Worm (Caenorhabditis elegans) whole organism, L4 larva: ENCODE measurements around the gene mthf-1.
A peak's percentile ranks its signal among the peaks of the same experiment; 100 is the strongest.

Experiments used
- F10B5.3 ChIP-seq: sonication (generic microtip); optimal IDR thresholded peaks from 2 replicates; lab custom pipeline; 2016; ENCODE audit warnings: mild to moderate bottlenecking, missing genetic modification characterization, missing compliant biosample characterization
- T26A8.4 ChIP-seq: fragments of 200-800 bp; sonication (Bioruptor generic); IDR thresholded peaks from 2 replicates; pipeline ENCODE4 v1.3.6; 2022; ENCODE audit warnings: missing genetic modification characterization, missing compliant biosample characterization
- Y105C5A.15 ChIP-seq: fragments of 200-800 bp; sonication (Bioruptor generic); IDR thresholded peaks from 2 replicates; pipeline ENCODE4 v1.3.6; 2022; ENCODE audit warnings: missing genetic modification characterization, missing compliant biosample characterization
- ZK337.2 ChIP-seq: fragments of 200-800 bp; sonication (Bioruptor generic); IDR thresholded peaks from 2 replicates; pipeline ENCODE4 v1.3.6; 2022; ENCODE audit warnings: missing genetic modification reagents, missing genetic modification characterization, missing compliant biosample characterization
- aha-1 ChIP-seq: fragments of 150-350 bp; peaks from one replicate; lab custom pipeline; 2014; ENCODE audit warnings: missing biosample characterization, missing genetic modification characterization
- arid-1 ChIP-seq: fragments of 200-800 bp; sonication (Bioruptor generic); conservative IDR thresholded peaks from 2 replicates; pipeline ENCODE4 v1.3.6; 2022; ENCODE audit warnings: missing genetic modification reagents, missing genetic modification characterization, missing compliant biosample characterization
- attf-4 ChIP-seq: sonication (generic microtip); optimal IDR thresholded peaks from 3 replicates; lab custom pipeline; 2017; ENCODE audit warnings: missing biosample characterization, missing genetic modification characterization
- ctbp-1 ChIP-seq: fragments of 200-800 bp; sonication (Bioruptor generic); IDR thresholded peaks from 2 replicates; pipeline ENCODE4 v1.3.6; 2022; ENCODE audit warnings: missing genetic modification reagents, missing genetic modification characterization, missing compliant biosample characterization
- daf-12 ChIP-seq: fragments of 150-350 bp; optimal IDR thresholded peaks from 2 replicates; lab custom pipeline; 2014; ENCODE audit warnings: missing biosample characterization, missing genetic modification reagents, missing genetic modification characterization
- daf-16 ChIP-seq, 3 experiments: sonication (generic microtip); optimal IDR thresholded peaks; 2 replicates each; lab custom pipeline; 2016 to 2017; ENCODE audit warnings: missing genetic modification characterization in 3 of 3, missing genetic modification reagents in 3 of 3, mild to moderate bottlenecking in 2 of 3, missing compliant biosample characterization in 2 of 3, missing biosample characterization in 1 of 3, moderate library complexity in 1 of 3
- daf-19 ChIP-seq: fragments of 200-800 bp; sonication (Bioruptor generic); conservative IDR thresholded peaks from 2 replicates; pipeline ENCODE4 v1.3.6; 2022; ENCODE audit warnings: missing genetic modification characterization, missing compliant biosample characterization
- daf-8 ChIP-seq: fragments of 200-800 bp; sonication (Bioruptor generic); IDR thresholded peaks from 2 replicates; pipeline ENCODE4 v1.3.6; 2022; ENCODE audit warnings: missing genetic modification characterization, missing compliant biosample characterization
- dmd-9 ChIP-seq: fragments of 200-800 bp; sonication (Bioruptor generic); IDR thresholded peaks from 2 replicates; pipeline ENCODE4 v1.3.6; 2022; ENCODE audit warnings: missing genetic modification reagents, missing genetic modification characterization, missing compliant biosample characterization
- dpl-1 ChIP-seq: fragments of 150-350 bp; optimal IDR thresholded peaks from 2 replicates; lab custom pipeline; 2014; ENCODE audit warnings: missing biosample characterization, missing genetic modification reagents, missing genetic modification characterization
- dve-1 ChIP-seq: sonication (generic microtip); optimal IDR thresholded peaks from 2 replicates; lab custom pipeline; 2017; ENCODE audit warnings: antibody characterized with exemption, mild to moderate bottlenecking, missing genetic modification characterization, missing compliant biosample characterization; ENCODE audit not compliant: insufficient read depth
- egl-27 ChIP-seq: sonication (generic microtip); optimal IDR thresholded peaks from 3 replicates; lab custom pipeline; 2017; ENCODE audit warnings: missing biosample characterization, missing genetic modification reagents, missing genetic modification characterization
- fkh-10 ChIP-seq: fragments of 150-350 bp; optimal IDR thresholded peaks from 2 replicates; lab custom pipeline; 2014; ENCODE audit warnings: missing biosample characterization, missing genetic modification reagents, missing genetic modification characterization
- hif-1 ChIP-seq, 2 experiments: sonication (generic microtip); optimal IDR thresholded peaks; 2 replicates each; lab custom pipeline; 2016 to 2017; ENCODE audit warnings: missing compliant biosample characterization in 2 of 2, missing genetic modification characterization in 2 of 2, missing genetic modification reagents in 2 of 2, missing genotype in 2 of 2, mild to moderate bottlenecking in 1 of 2
- hlh-30 ChIP-seq: sonication (generic microtip); optimal IDR thresholded peaks from 2 replicates; lab custom pipeline; 2017; ENCODE audit warnings: antibody characterized with exemption, mild to moderate bottlenecking, missing genetic modification characterization, missing compliant biosample characterization; ENCODE audit not compliant: insufficient read depth
- hmg-1.1 ChIP-seq: fragments of 200-800 bp; sonication (Bioruptor generic); IDR thresholded peaks from 2 replicates; pipeline ENCODE4 v1.3.6; 2022; ENCODE audit warnings: missing genetic modification reagents, missing genetic modification characterization, missing compliant biosample characterization
- lin-1 ChIP-seq: fragments of 200-800 bp; sonication (Bioruptor generic); IDR thresholded peaks from 2 replicates; pipeline ENCODE4 v1.3.6; 2022; ENCODE audit warnings: missing genetic modification reagents, missing genetic modification characterization, missing compliant biosample characterization
- lin-15B ChIP-seq: fragments of 150-350 bp; sonication (generic microtip); optimal IDR thresholded peaks from 3 replicates; lab custom pipeline; 2014; ENCODE audit warnings: missing biosample characterization, missing genetic modification characterization
- lin-29 ChIP-seq: fragments of 200-800 bp; sonication (Bioruptor generic); IDR thresholded peaks from 2 replicates; pipeline ENCODE4 v1.3.6; 2022; ENCODE audit warnings: missing genetic modification reagents, missing genetic modification characterization, missing compliant biosample characterization
- lin-38 ChIP-seq: fragments of 200-800 bp; sonication (Bioruptor generic); IDR thresholded peaks from 2 replicates; pipeline ENCODE4 v1.3.6; 2022; ENCODE audit warnings: missing genetic modification reagents, missing genetic modification characterization, missing compliant biosample characterization
- lsy-2 ChIP-seq, 2 experiments: fragments of 150-350 bp in 1 of 2; sonication (generic microtip) in 1 of 2; optimal IDR thresholded peaks; 2 replicates each; lab custom pipeline; 2014 to 2017; ENCODE audit warnings: missing biosample characterization in 2 of 2, missing genetic modification characterization in 2 of 2
- madf-9 ChIP-seq: fragments of 200-800 bp; sonication (Bioruptor generic); conservative IDR thresholded peaks from 2 replicates; pipeline ENCODE4 v1.3.6; 2022; ENCODE audit warnings: missing genetic modification reagents, missing genetic modification characterization, missing compliant biosample characterization
- mdl-1 ChIP-seq, 2 experiments: fragments of 150-350 bp in 1 of 2; sonication (generic microtip) in 1 of 2; optimal IDR thresholded peaks; 2 replicates each; lab custom pipeline; 2014 to 2017; ENCODE audit warnings: missing biosample characterization in 2 of 2, missing genetic modification characterization in 2 of 2
- mdt-29 ChIP-seq: fragments of 200-800 bp; sonication (Bioruptor generic); IDR thresholded peaks from 2 replicates; pipeline ENCODE4 v1.3.6; 2022; ENCODE audit warnings: missing genetic modification reagents, missing genetic modification characterization, missing compliant biosample characterization
- mes-2 ChIP-seq: sonication (generic microtip); optimal IDR thresholded peaks from 2 replicates; lab custom pipeline; 2016; ENCODE audit warnings: missing genotype, mild to moderate bottlenecking, missing genetic modification characterization, missing compliant biosample characterization; ENCODE audit not compliant: poor library complexity, severe bottlenecking
- mxl-2 ChIP-seq: fragments of 200-800 bp; sonication (Bioruptor generic); conservative IDR thresholded peaks from 2 replicates; pipeline ENCODE4 v1.3.6; 2022; ENCODE audit warnings: missing genetic modification reagents, missing genetic modification characterization, missing compliant biosample characterization
- mxl-3 ChIP-seq: fragments of 200-800 bp; sonication (Bioruptor generic); optimal IDR thresholded peaks from 2 replicates; lab custom pipeline; 2018; ENCODE audit warnings: mild to moderate bottlenecking, missing genetic modification characterization, missing compliant biosample characterization
- nhr-25 ChIP-seq: sonication (generic microtip); optimal IDR thresholded peaks from 2 replicates; lab custom pipeline; 2017; ENCODE audit warnings: missing genetic modification characterization, mild to moderate bottlenecking, missing compliant biosample characterization, antibody characterized with exemption, moderate library complexity, borderline replicate concordance; ENCODE audit not compliant: insufficient read depth
- nhr-28 ChIP-seq: fragments of 150-350 bp; optimal IDR thresholded peaks from 2 replicates; lab custom pipeline; 2014; ENCODE audit warnings: missing biosample characterization, missing genetic modification characterization
- nhr-42 ChIP-seq: fragments of 200-800 bp; sonication (Bioruptor generic); IDR thresholded peaks from 2 replicates; pipeline ENCODE4 v1.3.6; 2022; ENCODE audit warnings: missing genetic modification characterization, missing compliant biosample characterization
- pha-4 ChIP-seq, 2 experiments: fragments of 150-350 bp in 1 of 2; fragments of 200-800 bp in 1 of 2; sonication (Bioruptor generic) in 1 of 2; IDR thresholded peaks in 1 of 2; optimal IDR thresholded peaks in 1 of 2; 2 replicates each; pipeline versions ENCODE4 v1.3.6 to Lab custom; 2014 to 2022; ENCODE audit warnings: missing genetic modification characterization in 2 of 2, missing genetic modification reagents in 2 of 2, missing biosample characterization in 1 of 2, missing compliant biosample characterization in 1 of 2
- pqm-1 ChIP-seq: sonication (generic microtip); optimal IDR thresholded peaks from 2 replicates; lab custom pipeline; 2017; ENCODE audit warnings: missing biosample characterization, missing genetic modification characterization
- rbr-2 ChIP-seq: sonication (generic microtip); optimal IDR thresholded peaks from 2 replicates; lab custom pipeline; 2016; ENCODE audit warnings: missing genotype, missing genetic modification characterization, missing compliant biosample characterization
- sdz-12 ChIP-seq: fragments of 200-800 bp; sonication (Bioruptor generic); optimal IDR thresholded peaks from 2 replicates; lab custom pipeline; 2018; ENCODE audit warnings: mild to moderate bottlenecking, missing genetic modification characterization, missing compliant biosample characterization
- spr-1 ChIP-seq: sonication (generic microtip); optimal IDR thresholded peaks from 2 replicates; lab custom pipeline; 2016; ENCODE audit warnings: mild to moderate bottlenecking, missing genetic modification characterization, missing compliant biosample characterization
- tra-1 ChIP-seq: fragments of 200-800 bp; sonication (Bioruptor generic); IDR thresholded peaks from 2 replicates; pipeline ENCODE4 v1.3.6; 2022; ENCODE audit warnings: missing genetic modification reagents, missing genetic modification characterization, missing compliant biosample characterization
- zag-1 ChIP-seq: fragments of 150-350 bp; optimal IDR thresholded peaks from 2 replicates; lab custom pipeline; 2014; ENCODE audit warnings: missing biosample characterization, missing genetic modification characterization
- zfp-2 ChIP-seq: sonication (generic microtip); optimal IDR thresholded peaks from 2 replicates; lab custom pipeline; 2016; ENCODE audit warnings: mild to moderate bottlenecking, missing genetic modification characterization, missing compliant biosample characterization
- zip-11 ChIP-seq: fragments of 200-800 bp; sonication (Bioruptor generic); IDR thresholded peaks from 2 replicates; pipeline ENCODE4 v1.3.6; 2022; ENCODE audit warnings: missing genetic modification characterization, missing compliant biosample characterization
- zip-2 ChIP-seq: fragments of 150-350 bp; optimal IDR thresholded peaks from 2 replicates; lab custom pipeline; 2014; ENCODE audit warnings: missing biosample characterization, missing genetic modification characterization
- ztf-11 ChIP-seq: fragments of 150-350 bp; optimal IDR thresholded peaks from 2 replicates; lab custom pipeline; 2014; ENCODE audit warnings: missing biosample characterization, missing genetic modification characterization

mthf-1 gene

ce11 chrII:7781102-7781616, 3.5 kb upstream of the mthf-1 start, which contains the start of the genes snpc-1.1 and spdl-1:
TSS of gene snpc-1.1 (minus strand) at chrII:7781301.
TSS of gene spdl-1 (plus strand) at chrII:7781566.
- peak; percentile 88 for TF ChIP-seq lin-38 (GFP tag; lab: Robert Waterston, UW)
- TF ChIP-seq dpl-1 (GFP tag; lab: Kevin White, UChicago): peak; percentile 67
- no peak for TF ChIP-seq mxl-2
- TF ChIP-seq daf-8 (GFP tag; lab: Robert Waterston, UW): no peak
- peak in 1 of 2 experiments; percentile 41 for TF ChIP-seq lsy-2 (tag; optimal IDR thresholded peaks at IDR 0.05; lab: Kevin White, UChicago)
- no peak for TF ChIP-seq pha-4 (GFP tag; IDR thresholded peaks at IDR 0.05; lab: Robert Waterston, UW)
- TF ChIP-seq pha-4 (tag; optimal IDR thresholded peaks at IDR 0.05; lab: Kevin White, UChicago): peak; percentile 9
- TF ChIP-seq mes-2 (tag; lab: Kevin White, UChicago): peak; percentile 62
- TF ChIP-seq, all 104 proteins: peak for 5

- no peak for TF ChIP-seq mxl-3
- TF ChIP-seq aha-1: peak; percentile 34
- TF ChIP-seq dve-1 (tag; lab: Kevin White, UChicago): peak; percentile 22
- TF ChIP-seq daf-16 (GFP tag; optimal IDR thresholded peaks at IDR 0.05; lab: Kevin White, UChicago): no peak
- peak; percentile 97 for TF ChIP-seq daf-16 (tag; optimal IDR thresholded peaks at IDR 0.05; lab: Kevin White, UChicago)
- TF ChIP-seq, all 104 proteins: peak for 3
Observed at ce11 chrII:7778273-7778672, 650 bp upstream of the mthf-1 start.

ce11 chrII:7776715-7777114, 908 bp downstream of the mthf-1 start:
- TF ChIP-seq sdz-12 (GFP tag; lab: Kevin White, UChicago) (no peak), hlh-30 (tag; lab: Kevin White, UChicago) (no peak), fkh-10 (GFP tag; lab: Kevin White, UChicago) (no peak), lin-15B (tag; lab: Kevin White, UChicago) (no peak), zip-2 (tag; lab: Kevin White, UChicago) (no peak), lsy-2 (tag; optimal IDR thresholded peaks at IDR 0.05; lab: Kevin White, UChicago) (no peak), spr-1 (tag; lab: Kevin White, UChicago) (no peak), nhr-25 (tag; lab: Kevin White, UChicago) (no peak), rbr-2 (tag; lab: Kevin White, UChicago) (no peak), dpl-1 (GFP tag; lab: Kevin White, UChicago) (no peak), hif-1 (tag; optimal IDR thresholded peaks at IDR 0.05; lab: Kevin White, UChicago) (peak in 1 of 2 experiments; percentile 42), daf-12 (tag; lab: Kevin White, UChicago) (no peak), tra-1 (GFP tag; lab: Robert Waterston, UW) (no peak; the same call in 1 of the 2 replicates), F10B5.3 (no peak), pqm-1 (tag; lab: Kevin White, UChicago) (peak; percentile 71), nhr-28 (peak; percentile 68), nhr-42 (GFP tag; lab: Robert Waterston, UW) (no peak), Y105C5A.15 (GFP tag; lab: Robert Waterston, UW) (no peak), lin-1 (GFP tag; lab: Robert Waterston, UW) (no peak), T26A8.4 (GFP tag; lab: Robert Waterston, UW) (no peak), mxl-3 (peak; percentile 74), arid-1 (GFP tag; lab: Robert Waterston, UW) (no peak), ztf-11 (tag; lab: Kevin White, UChicago) (no peak), mdl-1 (tag; optimal IDR thresholded peaks at IDR 0.05; lab: Kevin White, UChicago) (peak in 1 of 2 experiments; percentile 49), lin-29 (GFP tag; lab: Robert Waterston, UW) (no peak), dmd-9 (no peak), zfp-2 (tag; lab: Kevin White, UChicago) (no peak), ctbp-1 (GFP tag; lab: Robert Waterston, UW) (no peak), mdt-29 (GFP tag; lab: Robert Waterston, UW) (no peak), egl-27 (no peak), madf-9 (GFP tag; lab: Robert Waterston, UW) (no peak), ZK337.2 (GFP tag; lab: Robert Waterston, UW) (no peak), zip-11 (no peak), attf-4 (tag; lab: Kevin White, UChicago) (no peak), zag-1 (tag; lab: Kevin White, UChicago) (no peak), daf-19 (GFP tag; lab: Robert Waterston, UW) (no peak), lin-38 (GFP tag; lab: Robert Waterston, UW) (no peak), hmg-1.1 (no peak)
